Fruit fly (Drosophila melanogaster): ENCODE results near the gene CG33985.

- no peak for TF ChIP-seq CG14711 (tag; optimal IDR thresholded peaks at IDR 0.05)
- TF ChIP-seq kay (GFP tag; ENCODE audit: borderline replicate concordance), result no peak
- no peak for TF ChIP-seq Clk (GFP tag; optimal IDR thresholded peaks at IDR 0.05)
Measured at dm6 chr3L:15498745-15499144, 27.9 kb downstream of the CG33985 start, which contains the start of gene CG7275.

All from whole organism, adult.